Fruit fly (Drosophila melanogaster) whole organism, embryonic: ENCODE results near the gene phol.

ENCODE experiments used
- Adf1 ChIP-seq: fragments of 200-800 bp; sonication (Bioruptor generic); IDR thresholded peaks from 2 replicates; pipeline ENCODE4 v1.3.6; 2022; ENCODE audit warnings: missing biosample characterization, missing genetic modification characterization
- BEAF-32 ChIP-seq: fragments of 200-800 bp; sonication (Bioruptor generic); optimal IDR thresholded peaks from 3 replicates; lab custom pipeline; 2017; ENCODE audit warnings: missing biosample characterization, missing genetic modification characterization, mild to moderate bottlenecking, moderate library complexity, missing genetic modification reagents
- CG1024 ChIP-seq: fragments of 200-800 bp; sonication (Bioruptor generic); IDR thresholded peaks from 2 replicates; pipeline ENCODE4 v1.3.6; 2022; ENCODE audit warnings: missing biosample characterization, missing genetic modification characterization
- CG11093 ChIP-seq: fragments of 200-800 bp; sonication (Bioruptor generic); IDR thresholded peaks from 3 replicates; pipeline ENCODE4 v1.3.6; 2022; ENCODE audit warnings: missing biosample characterization, missing genetic modification characterization
- CG13424 ChIP-seq: fragments of 200-800 bp; sonication (Bioruptor generic); optimal IDR thresholded peaks from 2 replicates; lab custom pipeline; 2019; ENCODE audit warnings: missing biosample characterization, mild to moderate bottlenecking, missing genetic modification characterization, moderate library complexity
- CG14441 ChIP-seq: fragments of 200-800 bp; sonication (Bioruptor generic); IDR thresholded peaks from 2 replicates; pipeline ENCODE4 v1.3.6; 2022; ENCODE audit warnings: missing biosample characterization, missing genetic modification characterization
- CG14860 ChIP-seq: fragments of 200-800 bp; sonication (Bioruptor generic); IDR thresholded peaks from 3 replicates; pipeline ENCODE4 v1.3.6; 2022; ENCODE audit warnings: missing biosample characterization, missing genetic modification characterization; ENCODE audit not compliant: partially characterized antibody
- CG15269 ChIP-seq: fragments of 200-800 bp; sonication (Bioruptor generic); optimal IDR thresholded peaks from 2 replicates; lab custom pipeline; 2018; ENCODE audit warnings: missing biosample characterization, mild to moderate bottlenecking, missing genetic modification characterization, moderate library complexity
- CG15696 ChIP-seq: fragments of 200-800 bp; sonication (Bioruptor generic); optimal IDR thresholded peaks from 2 replicates; lab custom pipeline; 2019; ENCODE audit warnings: missing biosample characterization, mild to moderate bottlenecking, missing genetic modification characterization, moderate library complexity
- CG16779 ChIP-seq: fragments of 200-800 bp; sonication (Bioruptor generic); IDR thresholded peaks from 2 replicates; pipeline ENCODE4 v1.3.6; 2022; ENCODE audit warnings: missing biosample characterization, missing genetic modification characterization
- CG17186 ChIP-seq: fragments of 200-800 bp; sonication (Bioruptor generic); optimal IDR thresholded peaks from 3 replicates; lab custom pipeline; 2017; ENCODE audit warnings: missing biosample characterization, missing genetic modification reagents, missing genetic modification characterization
- CG2116 ChIP-seq: fragments of 200-800 bp; sonication (Bioruptor generic); optimal IDR thresholded peaks from 3 replicates; lab custom pipeline; 2018; ENCODE audit warnings: missing biosample characterization, mild to moderate bottlenecking, missing genetic modification characterization
- CG31388 ChIP-seq: fragments of 200-800 bp; sonication (Bioruptor generic); optimal IDR thresholded peaks from 2 replicates; lab custom pipeline; 2016; ENCODE audit warnings: missing biosample characterization, missing genetic modification characterization
- CG32532 ChIP-seq: fragments of 200-800 bp; sonication (Bioruptor generic); IDR thresholded peaks from 2 replicates; pipeline ENCODE4 v1.3.6; 2022; ENCODE audit warnings: missing biosample characterization, missing genetic modification characterization
- CG3281 ChIP-seq: fragments of 200-800 bp; sonication (Bioruptor generic); optimal IDR thresholded peaks from 3 replicates; lab custom pipeline; 2017; ENCODE audit warnings: missing biosample characterization, mild to moderate bottlenecking, missing genetic modification characterization
- CG4730 ChIP-seq: fragments of 200-800 bp; sonication (Bioruptor generic); IDR thresholded peaks from 2 replicates; pipeline ENCODE4 v1.3.6; 2022; ENCODE audit warnings: missing biosample characterization, missing genetic modification characterization
- CG6175 ChIP-seq: fragments of 200-800 bp; sonication (Bioruptor generic); IDR thresholded peaks from 3 replicates; pipeline ENCODE4 v1.3.6; 2022; ENCODE audit warnings: missing biosample characterization, missing genetic modification characterization
- CG6813 ChIP-seq: fragments of 200-800 bp; sonication (Bioruptor generic); optimal IDR thresholded peaks from 2 replicates; lab custom pipeline; 2017; ENCODE audit warnings: missing biosample characterization, missing genetic modification characterization, mild to moderate bottlenecking, moderate library complexity, missing genetic modification reagents
- CG8388 ChIP-seq: fragments of 200-800 bp; sonication (Bioruptor generic); optimal IDR thresholded peaks from 2 replicates; lab custom pipeline; 2019; ENCODE audit warnings: missing biosample characterization, mild to moderate bottlenecking, missing genetic modification characterization, moderate library complexity
- CG9437 ChIP-seq: fragments of 200-800 bp; sonication (Bioruptor generic); optimal IDR thresholded peaks from 2 replicates; lab custom pipeline; 2018; ENCODE audit warnings: missing biosample characterization, mild to moderate bottlenecking, missing genetic modification characterization
- CG9727 ChIP-seq: fragments of 200-800 bp; sonication (Bioruptor generic); optimal IDR thresholded peaks from 3 replicates; lab custom pipeline; 2017; ENCODE audit warnings: missing biosample characterization, mild to moderate bottlenecking, missing genetic modification characterization
- CHES-1-like ChIP-seq: fragments of 200-800 bp; sonication (Bioruptor generic); optimal IDR thresholded peaks from 2 replicates; lab custom pipeline; 2016; ENCODE audit warnings: missing biosample characterization, missing genetic modification characterization
- CkIIα-i1 ChIP-seq: fragments of 200-800 bp; sonication (Bioruptor generic); IDR thresholded peaks from 2 replicates; pipeline ENCODE4 v1.3.6; 2022; ENCODE audit warnings: missing biosample characterization, missing genetic modification characterization
- Dbx ChIP-seq: fragments of 200-800 bp; sonication (Bioruptor generic); IDR thresholded peaks from 3 replicates; pipeline ENCODE4 v1.3.6; 2022; ENCODE audit warnings: missing biosample characterization, missing genetic modification characterization
- Ets65A ChIP-seq: fragments of 200-800 bp; sonication (Bioruptor generic); peaks from one replicate; lab custom pipeline; 2016; ENCODE audit warnings: missing biosample characterization, missing genetic modification characterization
- H15 ChIP-seq: fragments of 200-800 bp; sonication (Bioruptor generic); IDR thresholded peaks from 3 replicates; pipeline ENCODE4 v1.3.6; 2022; ENCODE audit warnings: missing biosample characterization, missing genetic modification characterization
- Hmr ChIP-seq: fragments of 200-800 bp; sonication (Bioruptor generic); optimal IDR thresholded peaks from 3 replicates; lab custom pipeline; 2017; ENCODE audit warnings: mild to moderate bottlenecking, missing biosample characterization, missing genetic modification reagents, missing genetic modification characterization
- NFAT ChIP-seq: fragments of 200-800 bp; sonication (Bioruptor generic); IDR thresholded peaks from 2 replicates; pipeline ENCODE4 v1.3.6; 2022; ENCODE audit warnings: missing biosample characterization, missing genetic modification characterization
- NK7.1 ChIP-seq: fragments of 200-800 bp; sonication (Bioruptor generic); optimal IDR thresholded peaks from 3 replicates; lab custom pipeline; 2016; ENCODE audit warnings: missing biosample characterization, missing genetic modification characterization
- Nf-YC ChIP-seq: fragments of 200-800 bp; optimal IDR thresholded peaks from 3 replicates; lab custom pipeline; 2019; ENCODE audit warnings: missing biosample characterization, mild to moderate bottlenecking, missing genetic modification characterization, moderate library complexity
- Sox100B ChIP-seq: fragments of 200-800 bp; sonication (Bioruptor generic); optimal IDR thresholded peaks from 3 replicates; lab custom pipeline; 2018; ENCODE audit warnings: missing biosample characterization, mild to moderate bottlenecking, missing genetic modification characterization
- al ChIP-seq: fragments of 200-800 bp; sonication (Bioruptor generic); IDR thresholded peaks from 2 replicates; pipeline ENCODE4 v1.3.6; 2022; ENCODE audit warnings: missing biosample characterization, missing genetic modification characterization
- ap ChIP-seq: fragments of 200-800 bp; sonication (Bioruptor generic); IDR thresholded peaks from 2 replicates; pipeline ENCODE4 v1.3.6; 2022; ENCODE audit warnings: missing biosample characterization, missing genetic modification characterization
- ash1 ChIP-seq: fragments of 200-800 bp; sonication (Bioruptor generic); optimal IDR thresholded peaks from 2 replicates; lab custom pipeline; 2018; ENCODE audit warnings: missing biosample characterization, mild to moderate bottlenecking, missing genetic modification characterization
- btn ChIP-seq: fragments of 200-800 bp; sonication (Bioruptor generic); optimal IDR thresholded peaks from 2 replicates; lab custom pipeline; 2016; ENCODE audit warnings: missing biosample characterization, missing genetic modification characterization
- croc ChIP-seq: fragments of 200-800 bp; sonication (Bioruptor generic); conservative IDR thresholded peaks from 3 replicates; pipeline ENCODE4 v1.3.6; 2022; ENCODE audit warnings: missing biosample characterization, missing genetic modification characterization
- en ChIP-seq: fragments of 200-800 bp; sonication (Bioruptor generic); optimal IDR thresholded peaks from 2 replicates; lab custom pipeline; 2016; ENCODE audit warnings: missing biosample characterization, missing genetic modification characterization
- fd3F ChIP-seq: fragments of 200-800 bp; sonication (Bioruptor generic); optimal IDR thresholded peaks from 2 replicates; lab custom pipeline; 2018; ENCODE audit warnings: missing biosample characterization, mild to moderate bottlenecking, missing genetic modification characterization, moderate library complexity
- gfzf ChIP-seq: fragments of 200-800 bp; sonication (Bioruptor generic); optimal IDR thresholded peaks from 2 replicates; lab custom pipeline; 2016; ENCODE audit warnings: missing biosample characterization, mild to moderate bottlenecking, missing genetic modification characterization, moderate library complexity
- ham ChIP-seq: fragments of 200-800 bp; sonication (Bioruptor generic); IDR thresholded peaks from 2 replicates; pipeline ENCODE4 v1.3.6; 2022; ENCODE audit warnings: missing biosample characterization, missing genetic modification characterization
- hth ChIP-seq: fragments of >200 bp; optimal IDR thresholded peaks from 2 replicates; lab custom pipeline; 2017; ENCODE audit warnings: inconsistent platforms
- jigr1 ChIP-seq: fragments of 200-800 bp; sonication (Bioruptor generic); IDR thresholded peaks from 3 replicates; pipeline ENCODE4 v1.3.6; 2022; ENCODE audit warnings: missing biosample characterization, missing genetic modification characterization
- nerfin-1 ChIP-seq: fragments of 200-800 bp; sonication (Bioruptor generic); optimal IDR thresholded peaks from 3 replicates; lab custom pipeline; 2019; ENCODE audit warnings: missing biosample characterization, mild to moderate bottlenecking, missing genetic modification characterization, moderate library complexity
- phol ChIP-seq: fragments of 200-800 bp; sonication (Bioruptor generic); optimal IDR thresholded peaks from 3 replicates; lab custom pipeline; 2018; ENCODE audit warnings: missing biosample characterization, mild to moderate bottlenecking, missing genetic modification characterization, moderate library complexity
- pzg ChIP-seq: fragments of 200-800 bp; sonication (Bioruptor generic); optimal IDR thresholded peaks from 3 replicates; lab custom pipeline; 2018; ENCODE audit warnings: missing biosample characterization, mild to moderate bottlenecking, missing genetic modification characterization, moderate library complexity
- shn ChIP-seq: fragments of 200-800 bp; sonication (Bioruptor generic); optimal IDR thresholded peaks from 3 replicates; lab custom pipeline; 2016; ENCODE audit warnings: missing biosample characterization, missing genetic modification characterization
- so ChIP-seq: fragments of 200-800 bp; sonication (Bioruptor generic); IDR thresholded peaks from 3 replicates; pipeline ENCODE4 v1.3.6; 2022; ENCODE audit warnings: missing biosample characterization, missing genetic modification characterization
- ssp ChIP-seq: fragments of 200-800 bp; sonication (Bioruptor generic); IDR thresholded peaks from 2 replicates; pipeline ENCODE4 v1.3.6; 2022; ENCODE audit warnings: missing biosample characterization, missing genetic modification characterization
- sug ChIP-seq: fragments of 200-800 bp; optimal IDR thresholded peaks from 2 replicates; lab custom pipeline; 2019; ENCODE audit warnings: missing biosample characterization, mild to moderate bottlenecking, missing genetic modification characterization, moderate library complexity
- tgo ChIP-seq: fragments of 200-800 bp; sonication (Bioruptor generic); IDR thresholded peaks from 3 replicates; pipeline ENCODE4 v1.3.6; 2022; ENCODE audit warnings: missing biosample characterization, missing genetic modification characterization
- vvl ChIP-seq: fragments of 200-800 bp; sonication (Bioruptor generic); IDR thresholded peaks from 2 replicates; pipeline ENCODE4 v1.3.6; 2022; ENCODE audit warnings: missing biosample characterization, missing genetic modification characterization
- zf30C ChIP-seq: fragments of 200-800 bp; sonication (Bioruptor generic); optimal IDR thresholded peaks from 3 replicates; lab custom pipeline; 2018; ENCODE audit warnings: missing biosample characterization, mild to moderate bottlenecking, missing genetic modification characterization

Gene phol

DNA sequence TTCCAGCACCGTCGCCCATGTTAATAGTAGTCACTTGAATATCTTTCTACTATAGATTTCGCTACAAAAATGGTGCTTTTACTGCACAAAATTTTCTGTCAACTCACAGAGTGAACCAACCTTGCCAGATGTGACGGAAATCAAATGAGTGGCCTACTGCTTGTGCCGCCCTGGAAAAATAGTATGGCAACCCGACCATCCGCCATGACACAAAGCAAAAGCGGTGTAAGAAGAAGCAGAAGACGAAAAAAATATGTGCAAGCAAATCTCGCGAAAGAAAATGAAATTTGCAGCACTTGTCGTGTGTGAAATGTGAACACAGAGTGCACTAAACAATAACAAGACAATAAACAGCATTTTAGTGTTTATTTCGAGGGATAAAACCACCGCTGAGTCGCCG lies 20.7 kb upstream of the phol start, which contains the start of the genes Uch-L5 and Jarid2 (continued):
- TF ChIP-seq sug: peak; percentile 46
- TF ChIP-seq CG17186 (GFP tag; lab: Kevin White, UChicago): peak; percentile 75
- peak; percentile 46 for TF ChIP-seq shn (GFP tag; lab: Kevin White, UChicago)
- TF ChIP-seq CG6813 (GFP tag; lab: Kevin White, UChicago): no peak
- TF ChIP-seq ssp (GFP tag; lab: Robert Waterston, UW): no peak
- TF ChIP-seq CG13424 (tag; lab: Kevin White, UChicago): peak; percentile 36
- TF ChIP-seq CkIIα-i1 (GFP tag; lab: Robert Waterston, UW): no peak
- no peak for TF ChIP-seq CG6175 (GFP tag; lab: Robert Waterston, UW)
- TF ChIP-seq CG16779 (GFP tag; lab: Robert Waterston, UW): no peak
- TF ChIP-seq BEAF-32 (GFP tag; lab: Kevin White, UChicago): peak; percentile 50
- no peak for TF ChIP-seq hth (lab: Kevin White, UChicago)
- TF ChIP-seq croc (GFP tag; lab: Robert Waterston, UW): no peak
- TF ChIP-seq so (GFP tag; lab: Robert Waterston, UW): no peak
- no peak for TF ChIP-seq CG15269 (tag; lab: Kevin White, UChicago)
- TF ChIP-seq CG3281 (GFP tag; lab: Kevin White, UChicago): peak; percentile 68
- peak; percentile 46 for TF ChIP-seq Nf-YC
- TF ChIP-seq gfzf (GFP tag; lab: Kevin White, UChicago): peak; percentile 42
- TF ChIP-seq CG15696 (tag; lab: Kevin White, UChicago): no peak
- TF ChIP-seq Adf1: peak; percentile 60
- no peak for TF ChIP-seq jigr1 (GFP tag; lab: Robert Waterston, UW)
- TF ChIP-seq tgo: no peak
- TF ChIP-seq NFAT (GFP tag; lab: Robert Waterston, UW): peak; percentile 69
- peak; percentile 100 for TF ChIP-seq phol (tag; lab: Kevin White, UChicago)
- TF ChIP-seq vvl (GFP tag; lab: Robert Waterston, UW): peak; percentile 55
- TF ChIP-seq CHES-1-like (GFP tag; lab: Kevin White, UChicago): peak; percentile 94
- no peak for TF ChIP-seq CG9437
- no peak for TF ChIP-seq CG8388 (GFP tag; lab: Kevin White, UChicago)
- TF ChIP-seq Ets65A (GFP tag; lab: Kevin White, UChicago): peak; percentile 95
- TF ChIP-seq CG32532 (GFP tag; lab: Robert Waterston, UW): 0 out of 2 replicates have a peak, but pooled peaks have one; percentile 23
- no peak for TF ChIP-seq Sox100B (GFP tag; lab: Kevin White, UChicago)
- peak; percentile 27 for TF ChIP-seq nerfin-1
- no peak for TF ChIP-seq al (GFP tag; lab: Robert Waterston, UW)
- no peak for TF ChIP-seq NK7.1 (GFP tag; lab: Kevin White, UChicago)
- no peak for TF ChIP-seq CG9727 (GFP tag; lab: Kevin White, UChicago)
- TF ChIP-seq CG14860 (GFP tag; lab: Robert Waterston, UW): no peak
- TF ChIP-seq ap: no peak
- peak; percentile 46 for TF ChIP-seq ash1 (GFP tag; lab: Kevin White, UChicago)
- TF ChIP-seq CG2116: peak; percentile 63
- no peak for TF ChIP-seq btn (GFP tag; lab: Kevin White, UChicago)
- TF ChIP-seq CG1024 (GFP tag; lab: Robert Waterston, UW): no peak
- TF ChIP-seq CG11093 (GFP tag; lab: Robert Waterston, UW): no peak
- TF ChIP-seq CG4730 (GFP tag; lab: Robert Waterston, UW): no peak
- TF ChIP-seq zf30C: no peak
- TF ChIP-seq ham (GFP tag; lab: Robert Waterston, UW): no peak
- TF ChIP-seq CG14441 (GFP tag; lab: Robert Waterston, UW): 0 out of 2 replicates have a peak, but pooled peaks have one; percentile 12
- TF ChIP-seq Dbx (GFP tag; lab: Robert Waterston, UW): 0 out of 3 replicates have a peak, but pooled peaks have one; percentile 17
- no peak for TF ChIP-seq en (GFP tag; lab: Kevin White, UChicago)
- peak; percentile 95 for TF ChIP-seq pzg (GFP tag; lab: Kevin White, UChicago)
- no peak for TF ChIP-seq CG31388
- peak; percentile 55 for TF ChIP-seq Hmr (GFP tag; lab: Kevin White, UChicago)
- 0 out of 3 replicates have a peak, but pooled peaks have one; percentile 40 for TF ChIP-seq H15
- no peak for TF ChIP-seq fd3F (GFP tag; lab: Kevin White, UChicago)
